Fruit fly (Drosophila melanogaster): ENCODE measurements around the gene CG10116.
A peak's percentile ranks its signal among the peaks of the same experiment; 100 is the strongest.

Gene CG10116

dm6 chr3L:13457133-13457532, at the start of gene CG10116:
CG10116 (minus strand) TSS chr3L:13457238.
- TF ChIP-seq fru (GFP tag; optimal IDR thresholded peaks at IDR 0.05) (no peak), woc (GFP tag; optimal IDR thresholded peaks at IDR 0.05) (no peak), sv (GFP tag; optimal IDR thresholded peaks at IDR 0.05) (no peak), Hnf4 (GFP tag; optimal IDR thresholded peaks at IDR 0.05) (no peak), Hr78 (GFP tag; optimal IDR thresholded peaks at IDR 0.05) (no peak), rgr (GFP tag; optimal IDR thresholded peaks at IDR 0.05) (no peak), Myc (optimal IDR thresholded peaks at IDR 0.05) (no peak), Dfd (GFP tag; optimal IDR thresholded peaks at IDR 0.05) (no peak), dl (GFP tag; optimal IDR thresholded peaks at IDR 0.05; ENCODE audit: insufficient read depth in 1 of 2, partially characterized antibody in 2 of 2) (no peak), OdsH (GFP tag; optimal IDR thresholded peaks at IDR 0.05) (no peak), GATAd (GFP tag; optimal IDR thresholded peaks at IDR 0.05) (no peak), Dif (GFP tag; optimal IDR thresholded peaks at IDR 0.05; ENCODE audit: partially characterized antibody) (no peak), CrebA (GFP tag; optimal IDR thresholded peaks at IDR 0.05; ENCODE audit: borderline replicate concordance) (no peak), Jra (GFP tag; optimal IDR thresholded peaks at IDR 0.05) (no peak), pan (optimal IDR thresholded peaks at IDR 0.05) (no peak), sage (GFP tag; optimal IDR thresholded peaks at IDR 0.05) (no peak), Abd-B (GFP tag; optimal IDR thresholded peaks at IDR 0.05) (no peak), br (GFP tag; optimal IDR thresholded peaks at IDR 0.05) (no peak), brk (GFP tag; optimal IDR thresholded peaks at IDR 0.05) (no peak)

- TF ChIP-seq br (GFP tag; optimal IDR thresholded peaks at IDR 0.05) (no peak), Jra (GFP tag; optimal IDR thresholded peaks at IDR 0.05) (no peak), HLH106 (tag; optimal IDR thresholded peaks at IDR 0.05) (no peak), h (GFP tag; optimal IDR thresholded peaks at IDR 0.05) (no peak), sage (GFP tag; optimal IDR thresholded peaks at IDR 0.05) (no peak), Vsx2 (GFP tag; optimal IDR thresholded peaks at IDR 0.05; ENCODE audit: partially characterized antibody) (no peak), Abd-B (GFP tag; optimal IDR thresholded peaks at IDR 0.05) (no peak), pan (optimal IDR thresholded peaks at IDR 0.05) (no peak), Dif (GFP tag; optimal IDR thresholded peaks at IDR 0.05; ENCODE audit: partially characterized antibody) (no peak), CG32264 (GFP tag; optimal IDR thresholded peaks at IDR 0.05) (no peak)
Observed at dm6 chr3L:13503631-13504030, 46.6 kb upstream of the CG10116 start.

- no peak for TF ChIP-seq Hnf4 (GFP tag; optimal IDR thresholded peaks at IDR 0.05)
- no peak for TF ChIP-seq lola (GFP tag; optimal IDR thresholded peaks at IDR 0.05)
- no peak for TF ChIP-seq h (GFP tag; optimal IDR thresholded peaks at IDR 0.05)
- TF ChIP-seq rgr (GFP tag; optimal IDR thresholded peaks at IDR 0.05), result no peak
Observed at dm6 chr3L:13502484-13503109, 45.6 kb upstream of the CG10116 start, which contains the start of gene Spt20. Spt20 (plus strand) TSS chr3L:13502707.

dm6 chr3L:13499932-13500719, 43.1 kb upstream of the CG10116 start:
- no peak for TF ChIP-seq jim (GFP tag; optimal IDR thresholded peaks at IDR 0.05)
- TF ChIP-seq ey (GFP tag; optimal IDR thresholded peaks at IDR 0.05), result peak; percentile 90
- no peak for TF ChIP-seq Myc (optimal IDR thresholded peaks at IDR 0.05)
- peak; percentile 88 for TF ChIP-seq woc (GFP tag; optimal IDR thresholded peaks at IDR 0.05)
- TF ChIP-seq sage (GFP tag; optimal IDR thresholded peaks at IDR 0.05), result no peak
- TF ChIP-seq OdsH (GFP tag; optimal IDR thresholded peaks at IDR 0.05), result peak; percentile 86
- no peak for TF ChIP-seq lola (GFP tag; optimal IDR thresholded peaks at IDR 0.05)
- TF ChIP-seq tai (GFP tag; optimal IDR thresholded peaks at IDR 0.05), result no peak
- TF ChIP-seq brk (GFP tag; optimal IDR thresholded peaks at IDR 0.05), result no peak
- TF ChIP-seq Rel (GFP tag; optimal IDR thresholded peaks at IDR 0.05), result peak; percentile 39
- TF ChIP-seq Rel (tag; optimal IDR thresholded peaks at IDR 0.05), result peak; percentile 67
- no peak for TF ChIP-seq Abd-B (GFP tag; optimal IDR thresholded peaks at IDR 0.05)
- TF ChIP-seq Dfd (GFP tag; optimal IDR thresholded peaks at IDR 0.05), result peak; percentile 42
- TF ChIP-seq sv (GFP tag; optimal IDR thresholded peaks at IDR 0.05), result no peak
- peak; percentile 90 for TF ChIP-seq fru (GFP tag; optimal IDR thresholded peaks at IDR 0.05)
- TF ChIP-seq CG9705 (GFP tag; optimal IDR thresholded peaks at IDR 0.05), result peak; percentile 83
- peak; percentile 72 for TF ChIP-seq psq (GFP tag; optimal IDR thresholded peaks at IDR 0.05)
- TF ChIP-seq HLH106 (tag; optimal IDR thresholded peaks at IDR 0.05), result peak; percentile 89
- no peak for TF ChIP-seq dl (GFP tag; optimal IDR thresholded peaks at IDR 0.05; ENCODE audit: insufficient read depth in 1 of 2, partially characterized antibody in 2 of 2)
- TF ChIP-seq GATAd (GFP tag; optimal IDR thresholded peaks at IDR 0.05), result no peak
- TF ChIP-seq dsf (GFP tag; optimal IDR thresholded peaks at IDR 0.05; ENCODE audit: borderline replicate concordance), result no peak
- TF ChIP-seq Sp1 (GFP tag; optimal IDR thresholded peaks at IDR 0.05), result peak; percentile 86
- TF ChIP-seq Vsx2 (GFP tag; optimal IDR thresholded peaks at IDR 0.05; ENCODE audit: partially characterized antibody), result peak; percentile 28
- peak; percentile 82 for TF ChIP-seq rgr (GFP tag; optimal IDR thresholded peaks at IDR 0.05)
- peak in 1 of 2 experiments; percentile 91 for TF ChIP-seq foxo (GFP tag; optimal IDR thresholded peaks at IDR 0.05)
- peak; percentile 63 for TF ChIP-seq dmrt93B (GFP tag; optimal IDR thresholded peaks at IDR 0.05)
- peak; percentile 91 for TF ChIP-seq br (GFP tag; optimal IDR thresholded peaks at IDR 0.05)
- no peak for TF ChIP-seq N (GFP tag; optimal IDR thresholded peaks at IDR 0.05)
- peak; percentile 43 for TF ChIP-seq CG32264 (GFP tag; optimal IDR thresholded peaks at IDR 0.05)
- no peak for TF ChIP-seq Hr83 (GFP tag; optimal IDR thresholded peaks at IDR 0.05; ENCODE audit: poor library complexity, severe bottlenecking)
- TF ChIP-seq h (GFP tag; optimal IDR thresholded peaks at IDR 0.05), result peak; percentile 87
- TF ChIP-seq Dif (GFP tag; optimal IDR thresholded peaks at IDR 0.05; ENCODE audit: partially characterized antibody), result no peak

Measured in whole organism, wandering third instar larva.